Fruit fly (Drosophila melanogaster): ENCODE results near the gene CG18787.

- TF ChIP-seq Lhr (GFP tag; optimal IDR thresholded peaks at IDR 0.05) (peak; percentile 8), gt (GFP tag; IDR thresholded peaks at IDR 0.05) (no peak), Vsx1 (GFP tag; optimal IDR thresholded peaks at IDR 0.05) (peak; percentile 43), HLH54F (GFP tag; optimal IDR thresholded peaks at IDR 0.05) (peak; percentile 18), NFAT (GFP tag; IDR thresholded peaks at IDR 0.05) (peak; percentile 38; the same call in 1 of the 2 replicates), Dref (GFP tag; IDR thresholded peaks at IDR 0.05) (peak; percentile 45), CG10147 (GFP tag; optimal IDR thresholded peaks at IDR 0.05) (no peak), row (GFP tag; IDR thresholded peaks at IDR 0.05) (peak; percentile 69; the same call in 2 of the 3 replicates), BtbVII (GFP tag; optimal IDR thresholded peaks at IDR 0.05) (no peak)
Measured at dm6 chr2L:12026458-12027431, 27.6 kb upstream of the CG18787 start.

Data from whole organism, embryonic.